Fruit fly (Drosophila melanogaster) whole organism, embryonic: ENCODE results near the gene Dhod.

Experiments
- Atf-2 ChIP-seq: fragments of 200-800 bp; sonication (Bioruptor generic); optimal IDR thresholded peaks from 2 replicates; lab custom pipeline; 2016; ENCODE audit warnings: missing biosample characterization, missing genetic modification characterization
- Awh ChIP-seq: fragments of 200-800 bp; sonication (Bioruptor generic); IDR thresholded peaks from 2 replicates; pipeline ENCODE4, ENCODE4 v1.3.6; 2022; ENCODE audit warnings: missing biosample characterization, missing genetic modification characterization
- B-H1 ChIP-seq: fragments of 200-800 bp; sonication (Bioruptor generic); IDR thresholded peaks from 3 replicates; pipeline ENCODE4 v1.3.6; 2022; ENCODE audit warnings: missing biosample characterization, missing genetic modification characterization
- CG10147 ChIP-seq: fragments of 200-800 bp; sonication (Bioruptor generic); optimal IDR thresholded peaks from 2 replicates; lab custom pipeline; 2019; ENCODE audit warnings: missing biosample characterization, mild to moderate bottlenecking, missing genetic modification characterization, moderate library complexity
- CG10209 ChIP-seq: fragments of 200-800 bp; sonication (Bioruptor generic); optimal IDR thresholded peaks from 3 replicates; lab custom pipeline; 2017; ENCODE audit warnings: missing biosample characterization, mild to moderate bottlenecking, missing genetic modification characterization, missing genetic modification reagents
- CG10979 ChIP-seq: fragments of 200-800 bp; sonication (Bioruptor generic); optimal IDR thresholded peaks from 2 replicates; lab custom pipeline; 2018; ENCODE audit warnings: missing biosample characterization, mild to moderate bottlenecking, missing genetic modification characterization, moderate library complexity
- CG1233 ChIP-seq: fragments of 200-800 bp; sonication (Bioruptor generic); optimal IDR thresholded peaks from 4 replicates; lab custom pipeline; 2018; ENCODE audit warnings: missing biosample characterization, mild to moderate bottlenecking, missing genetic modification characterization
- CG13894 ChIP-seq: fragments of 200-800 bp; sonication (Bioruptor generic); optimal IDR thresholded peaks from 3 replicates; lab custom pipeline; 2018; ENCODE audit warnings: missing biosample characterization, mild to moderate bottlenecking, missing genetic modification characterization, moderate library complexity
- CG14965 ChIP-seq: fragments of 200-800 bp; sonication (Bioruptor generic); optimal IDR thresholded peaks from 2 replicates; lab custom pipeline; 2016; ENCODE audit warnings: missing biosample characterization, missing genetic modification characterization, borderline replicate concordance
- CG1529 ChIP-seq: fragments of 200-800 bp; sonication (Bioruptor generic); optimal IDR thresholded peaks from 3 replicates; lab custom pipeline; 2018; ENCODE audit warnings: missing biosample characterization, missing genetic modification characterization
- CG1647 ChIP-seq: fragments of 200-800 bp; sonication (Bioruptor generic); optimal IDR thresholded peaks from 3 replicates; lab custom pipeline; 2016; ENCODE audit warnings: missing biosample characterization, missing genetic modification characterization
- CG16815 ChIP-seq: fragments of 200-800 bp; sonication (Bioruptor generic); optimal IDR thresholded peaks from 3 replicates; lab custom pipeline; 2017; ENCODE audit warnings: missing biosample characterization, mild to moderate bottlenecking, missing genetic modification characterization
- CG17385 ChIP-seq: fragments of 200-800 bp; sonication (Bioruptor generic); optimal IDR thresholded peaks from 3 replicates; lab custom pipeline; 2018; ENCODE audit warnings: missing biosample characterization, mild to moderate bottlenecking, missing genetic modification characterization
- CG2678 ChIP-seq: fragments of 200-800 bp; sonication (Bioruptor generic); optimal IDR thresholded peaks from 3 replicates; lab custom pipeline; 2019; ENCODE audit warnings: missing biosample characterization, mild to moderate bottlenecking, missing genetic modification characterization, moderate library complexity
- CG30020 ChIP-seq: fragments of 200-800 bp; optimal IDR thresholded peaks from 2 replicates; lab custom pipeline; 2019; ENCODE audit warnings: missing biosample characterization, mild to moderate bottlenecking, missing genetic modification characterization, moderate library complexity
- CG32767 ChIP-seq: fragments of 200-800 bp; sonication (Bioruptor generic); IDR thresholded peaks from 2 replicates; pipeline ENCODE4 v1.3.6; 2022; ENCODE audit warnings: missing biosample characterization, missing genetic modification characterization
- CG3407 ChIP-seq: fragments of 200-800 bp; sonication (Bioruptor generic); optimal IDR thresholded peaks from 2 replicates; lab custom pipeline; 2018; ENCODE audit warnings: missing biosample characterization, mild to moderate bottlenecking, missing genetic modification characterization
- CG4617 ChIP-seq: fragments of 200-800 bp; sonication (Bioruptor generic); optimal IDR thresholded peaks from 3 replicates; lab custom pipeline; 2016; ENCODE audit warnings: missing biosample characterization, missing genetic modification characterization, borderline replicate concordance
- CG7745 ChIP-seq: fragments of 200-800 bp; sonication (Bioruptor generic); optimal IDR thresholded peaks from 2 replicates; lab custom pipeline; 2018; ENCODE audit warnings: missing biosample characterization, mild to moderate bottlenecking, missing genetic modification characterization, moderate library complexity
- CG7786 ChIP-seq: fragments of 200-800 bp; sonication (Bioruptor generic); optimal IDR thresholded peaks from 2 replicates; lab custom pipeline; 2016; ENCODE audit warnings: missing biosample characterization, missing genetic modification characterization
- D19A ChIP-seq: fragments of 200-800 bp; optimal IDR thresholded peaks from 3 replicates; lab custom pipeline; 2019; ENCODE audit warnings: missing biosample characterization, mild to moderate bottlenecking, missing genetic modification characterization, moderate library complexity
- Drgx ChIP-seq: fragments of 200-800 bp; sonication (Bioruptor generic); IDR thresholded peaks from 2 replicates; pipeline ENCODE4 v1.3.6; 2022; ENCODE audit warnings: missing biosample characterization, missing genetic modification characterization
- Max ChIP-seq: fragments of 200-800 bp; sonication (Bioruptor generic); optimal IDR thresholded peaks from 2 replicates; lab custom pipeline; 2016; ENCODE audit warnings: missing biosample characterization, mild to moderate bottlenecking, missing genetic modification characterization
- Scr ChIP-seq: fragments of 200-800 bp; sonication (Bioruptor generic); IDR thresholded peaks from 2 replicates; pipeline ENCODE4 v1.3.6; 2022; ENCODE audit warnings: missing biosample characterization, missing genetic modification characterization; ENCODE audit not compliant: partially characterized antibody
- Tbp ChIP-seq: fragments of >200 bp; optimal IDR thresholded peaks from 2 replicates; lab custom pipeline; 2018; ENCODE audit warnings: missing biosample characterization, missing genetic modification characterization
- ase ChIP-seq: fragments of 200-800 bp; sonication (Bioruptor generic); IDR thresholded peaks from 3 replicates; pipeline ENCODE4 v1.3.6; 2022; ENCODE audit warnings: missing biosample characterization, missing genetic modification characterization
- bab2 ChIP-seq: fragments of 200-800 bp; sonication (Bioruptor generic); optimal IDR thresholded peaks from 2 replicates; lab custom pipeline; 2016; ENCODE audit warnings: missing biosample characterization, missing genetic modification characterization
- bbx ChIP-seq: fragments of 200-800 bp; sonication (Bioruptor generic); IDR thresholded peaks from 2 replicates; pipeline ENCODE4 v1.3.6; 2022; ENCODE audit warnings: missing biosample characterization, missing genetic modification characterization; ENCODE audit not compliant: partially characterized antibody
- bcd ChIP-seq: fragments of 200-800 bp; sonication (Bioruptor generic); optimal IDR thresholded peaks from 2 replicates; lab custom pipeline; 2017; ENCODE audit warnings: missing biosample characterization, mild to moderate bottlenecking, missing genetic modification characterization
- br ChIP-seq: fragments of >200 bp; optimal IDR thresholded peaks from 2 replicates; lab custom pipeline; 2017
- cato ChIP-seq: fragments of 200-800 bp; sonication (Bioruptor generic); optimal IDR thresholded peaks from 2 replicates; lab custom pipeline; 2016; ENCODE audit warnings: missing biosample characterization, missing genetic modification characterization, borderline replicate concordance
- chif ChIP-seq, 2 experiments: fragments of 200-800 bp; sonication (Bioruptor generic); optimal IDR thresholded peaks; 3 replicates each; lab custom pipeline; 2016; ENCODE audit warnings: missing biosample characterization in 2 of 2, missing genetic modification characterization in 2 of 2
- ci ChIP-seq: fragments of 200-800 bp; sonication (Bioruptor generic); IDR thresholded peaks from 3 replicates; pipeline ENCODE4 v1.3.6; 2022; ENCODE audit warnings: missing biosample characterization, missing genetic modification characterization
- disco-r ChIP-seq: fragments of 200-800 bp; sonication (Bioruptor generic); optimal IDR thresholded peaks from 2 replicates; lab custom pipeline; 2016; ENCODE audit warnings: missing biosample characterization, missing genetic modification characterization
- dmrt99B ChIP-seq: fragments of 200-800 bp; sonication (Bioruptor generic); optimal IDR thresholded peaks from 2 replicates; lab custom pipeline; 2018; ENCODE audit warnings: missing biosample characterization, mild to moderate bottlenecking, missing genetic modification characterization, moderate library complexity
- eyg ChIP-seq: fragments of 200-800 bp; sonication (Bioruptor generic); optimal IDR thresholded peaks from 3 replicates; lab custom pipeline; 2016; ENCODE audit warnings: missing biosample characterization, missing genetic modification characterization
- jing ChIP-seq: fragments of 200-800 bp; sonication (Bioruptor generic); optimal IDR thresholded peaks from 2 replicates; lab custom pipeline; 2018; ENCODE audit warnings: missing biosample characterization, mild to moderate bottlenecking, missing genetic modification characterization
- nom ChIP-seq: fragments of 200-800 bp; sonication (Bioruptor generic); optimal IDR thresholded peaks from 2 replicates; lab custom pipeline; 2017; ENCODE audit warnings: missing biosample characterization, missing genetic modification characterization, mild to moderate bottlenecking, moderate library complexity, missing genetic modification reagents
- org-1 ChIP-seq: fragments of 200-800 bp; sonication (Bioruptor generic); optimal IDR thresholded peaks from 2 replicates; lab custom pipeline; 2017; ENCODE audit warnings: missing biosample characterization, missing genetic modification characterization
- pb ChIP-seq: fragments of 200-800 bp; sonication (Bioruptor generic); optimal IDR thresholded peaks from 3 replicates; lab custom pipeline; 2016; ENCODE audit warnings: missing biosample characterization, missing genetic modification characterization
- peb ChIP-seq: fragments of 200-800 bp; sonication (Bioruptor generic); IDR thresholded peaks from 2 replicates; pipeline ENCODE4 v1.3.6; 2022; ENCODE audit warnings: missing biosample characterization, missing genetic modification characterization
- rib ChIP-seq: fragments of 200-800 bp; sonication (Bioruptor generic); IDR thresholded peaks from 2 replicates; pipeline ENCODE4 v1.3.6; 2022; ENCODE audit warnings: missing biosample characterization, missing genetic modification characterization
- sc ChIP-seq, 3 experiments: fragments of >200 bp in 2 of 3; fragments of 200-800 bp in 1 of 3; sonication (Bioruptor generic) in 1 of 3; optimal IDR thresholded peaks; 2 replicates in 2 of 3; 3 replicates in 1 of 3; lab custom pipeline; 2017; ENCODE audit warnings: mild to moderate bottlenecking in 1 of 3, missing biosample characterization in 1 of 3, missing genetic modification characterization in 1 of 3, missing genetic modification reagents in 1 of 3
- scrt ChIP-seq: fragments of 200-800 bp; sonication (Bioruptor generic); optimal IDR thresholded peaks from 2 replicates; lab custom pipeline; 2018; ENCODE audit warnings: missing biosample characterization, mild to moderate bottlenecking, missing genetic modification characterization, moderate library complexity
- seq ChIP-seq: fragments of 200-800 bp; sonication (Bioruptor generic); IDR thresholded peaks from 2 replicates; pipeline ENCODE4 v1.3.6; 2022; ENCODE audit warnings: missing biosample characterization, missing genetic modification characterization
- toy ChIP-seq: fragments of 200-800 bp; sonication (Bioruptor generic); IDR thresholded peaks from 2 replicates; pipeline ENCODE4 v1.3.6; 2022; ENCODE audit warnings: missing biosample characterization, missing genetic modification characterization
- vnd ChIP-seq: fragments of 200-800 bp; sonication (Bioruptor generic); IDR thresholded peaks from 3 replicates; pipeline ENCODE4 v1.3.6; 2022; ENCODE audit warnings: missing biosample characterization, missing genetic modification characterization; ENCODE audit not compliant: partially characterized antibody
- vvl ChIP-seq: fragments of 200-800 bp; sonication (Bioruptor generic); IDR thresholded peaks from 2 replicates; pipeline ENCODE4 v1.3.6; 2022; ENCODE audit warnings: missing biosample characterization, missing genetic modification characterization
- wek ChIP-seq: fragments of 200-800 bp; sonication (Bioruptor generic); optimal IDR thresholded peaks from 3 replicates; lab custom pipeline; 2018; ENCODE audit warnings: missing biosample characterization, mild to moderate bottlenecking, missing genetic modification characterization, moderate library complexity

The Dhod gene

DNA sequence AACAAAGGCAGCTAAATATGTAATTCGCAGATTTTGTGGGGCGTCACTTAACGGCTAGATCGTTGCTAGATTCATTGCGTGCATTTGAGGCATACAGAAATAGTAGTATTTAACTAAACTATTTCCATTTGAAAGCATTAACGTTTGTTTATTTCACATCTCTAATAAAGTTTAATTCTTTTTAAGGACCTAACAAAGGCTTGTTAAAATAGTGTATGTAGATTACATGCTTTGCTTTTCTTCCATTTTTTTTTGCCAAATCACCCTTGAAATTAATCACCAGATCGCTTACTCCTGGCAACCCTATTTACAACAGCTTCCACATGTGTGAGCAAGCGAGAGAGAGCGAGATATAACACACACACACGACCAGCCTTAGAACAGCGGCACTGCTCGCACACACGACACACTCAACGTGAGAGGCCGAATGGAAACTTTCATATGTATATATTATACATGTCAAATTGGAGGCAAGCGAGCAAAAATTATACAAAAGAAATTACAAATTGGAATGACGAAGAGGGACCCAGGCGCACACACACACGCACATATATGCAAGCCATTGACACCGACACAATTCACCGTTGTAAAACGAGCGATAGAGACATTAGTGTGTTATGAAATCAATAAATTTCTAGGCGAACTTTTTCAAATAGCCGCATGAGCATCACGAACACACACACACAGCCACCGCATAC lies 6.6 kb upstream of the Dhod start (continued):
- TF ChIP-seq CG16815 (GFP tag; lab: Kevin White, UChicago) (no peak), vvl (GFP tag; lab: Robert Waterston, UW) (peak; percentile 73), Awh (peak; percentile 47; the same call in 1 of the 2 replicates), chif (GFP tag; optimal IDR thresholded peaks at IDR 0.05; lab: Kevin White, UChicago) (peak; percentile 20 to 42), CG30020 (tag; lab: Kevin White, UChicago) (no peak), br (lab: Kevin White, UChicago) (no peak), CG17385 (GFP tag; lab: Kevin White, UChicago) (peak; percentile 65), pb (no peak), CG32767 (peak; percentile 70), Atf-2 (GFP tag; lab: Kevin White, UChicago) (no peak), B-H1 (GFP tag; lab: Robert Waterston, UW) (peak; percentile 20; the same call in 1 of the 3 replicates), CG4617 (peak; percentile 9), CG10979 (peak; percentile 53), cato (GFP tag; lab: Kevin White, UChicago) (no peak), bcd (peak; percentile 47), Max (GFP tag; lab: Kevin White, UChicago) (no peak), nom (GFP tag; lab: Kevin White, UChicago) (peak; percentile 40), Tbp (GFP tag; lab: Kevin White, UChicago) (no peak), vnd (GFP tag; lab: Robert Waterston, UW) (no peak), CG2678 (peak; percentile 56), CG10209 (peak; percentile 53), CG13894 (peak; percentile 71), org-1 (GFP tag; lab: Kevin White, UChicago) (peak; percentile 52), Drgx (peak; percentile 63), sc (optimal IDR thresholded peaks at IDR 0.05; lab: Kevin White, UChicago) (no peak), sc (GFP tag; optimal IDR thresholded peaks at IDR 0.05; lab: Kevin White, UChicago) (no peak), scrt (peak; percentile 41), wek (GFP tag; lab: Kevin White, UChicago) (peak; percentile 34), CG10147 (peak; percentile 53), seq (GFP tag; lab: Robert Waterston, UW) (peak; percentile 58; the same call in 1 of the 2 replicates), bab2 (GFP tag; lab: Kevin White, UChicago) (peak; percentile 38), bbx (no peak), CG7786 (GFP tag; lab: Kevin White, UChicago) (peak; percentile 34), ase (GFP tag; lab: Robert Waterston, UW) (no peak), rib (GFP tag; lab: Robert Waterston, UW) (peak; percentile 74), CG3407 (no peak), CG1647 (GFP tag; lab: Kevin White, UChicago) (peak; percentile 45), CG1529 (GFP tag; lab: Kevin White, UChicago) (no peak), CG14965 (no peak), CG1233 (peak; percentile 53), D19A (peak; percentile 66), ci (peak; percentile 79), Scr (GFP tag; lab: Robert Waterston, UW) (peak; percentile 31; the same call in 1 of the 2 replicates), dmrt99B (peak; percentile 72), toy (GFP tag; lab: Robert Waterston, UW) (0 out of 2 replicates have a peak, but pooled peaks have one; percentile 22), peb (GFP tag; lab: Robert Waterston, UW) (no peak), jing (GFP tag; lab: Kevin White, UChicago) (no peak), disco-r (GFP tag; lab: Kevin White, UChicago) (peak; percentile 31), eyg (GFP tag; lab: Kevin White, UChicago) (no peak), CG7745 (tag; lab: Kevin White, UChicago) (no peak)
